Worm (Caenorhabditis elegans) whole organism, young adult: ENCODE measurements around the gene ZK1248.4.

Source experiments
- B0019.2 ChIP-seq: fragments of 200-800 bp; sonication (Bioruptor generic); conservative IDR thresholded peaks from 2 replicates; pipeline ENCODE4 v1.3.6; 2022; ENCODE audit warnings: missing genetic modification reagents, missing genetic modification characterization, missing compliant biosample characterization
- C17E4.6 ChIP-seq: fragments of 200-800 bp; sonication (Bioruptor generic); IDR thresholded peaks from 2 replicates; pipeline ENCODE4 v1.3.6; 2022; ENCODE audit warnings: missing genetic modification reagents, missing genetic modification characterization, missing compliant biosample characterization
- F10E7.11 ChIP-seq: sonication (generic microtip); optimal IDR thresholded peaks from 2 replicates; lab custom pipeline; 2017; ENCODE audit warnings: mild to moderate bottlenecking, missing genetic modification characterization, moderate library complexity, missing compliant biosample characterization
- F22D6.2 ChIP-seq: sonication (generic microtip); optimal IDR thresholded peaks from 2 replicates; lab custom pipeline; 2016; ENCODE audit warnings: mild to moderate bottlenecking, missing genetic modification characterization, missing compliant biosample characterization
- F23B12.7 ChIP-seq: sonication (generic microtip); optimal IDR thresholded peaks from 2 replicates; lab custom pipeline; 2017; ENCODE audit warnings: missing genetic modification characterization, mild to moderate bottlenecking, missing compliant biosample characterization, antibody characterized with exemption, moderate library complexity; ENCODE audit not compliant: insufficient read depth
- F57A8.1 ChIP-seq: fragments of 200-800 bp; sonication (Bioruptor generic); optimal IDR thresholded peaks from 2 replicates; lab custom pipeline; 2018; ENCODE audit warnings: mild to moderate bottlenecking, missing genetic modification characterization, moderate library complexity, missing compliant biosample characterization
- T26A5.8 ChIP-seq: sonication (generic microtip); optimal IDR thresholded peaks from 2 replicates; lab custom pipeline; 2016; ENCODE audit warnings: missing genetic modification characterization, missing compliant biosample characterization
- Y53G8AR.9 ChIP-seq: fragments of 200-800 bp; sonication (Bioruptor generic); conservative IDR thresholded peaks from 2 replicates; pipeline ENCODE4 v1.3.6; 2022; ENCODE audit warnings: missing genetic modification reagents, missing genetic modification characterization, missing compliant biosample characterization
- Y79H2A.3 ChIP-seq: fragments of 200-800 bp; sonication (Bioruptor generic); conservative IDR thresholded peaks from 2 replicates; pipeline ENCODE4 v1.3.6; 2022; ENCODE audit warnings: missing genetic modification reagents, missing genetic modification characterization, missing compliant biosample characterization
- akir-1 ChIP-seq: fragments of 200-800 bp; sonication (Bioruptor generic); optimal IDR thresholded peaks from 2 replicates; lab custom pipeline; 2018; ENCODE audit warnings: mild to moderate bottlenecking, missing genetic modification characterization, moderate library complexity, missing compliant biosample characterization
- aptf-2 ChIP-seq: fragments of 200-800 bp; sonication (Bioruptor generic); conservative IDR thresholded peaks from 2 replicates; pipeline ENCODE4 v1.3.6; 2022; ENCODE audit warnings: missing genetic modification reagents, missing genetic modification characterization, missing compliant biosample characterization
- aptf-3 ChIP-seq: fragments of 200-800 bp; sonication (Bioruptor generic); IDR thresholded peaks from 2 replicates; pipeline ENCODE4 v1.3.6; 2022; ENCODE audit warnings: missing genetic modification characterization, missing compliant biosample characterization
- atf-7 ChIP-seq: sonication (generic microtip); optimal IDR thresholded peaks from 2 replicates; lab custom pipeline; 2017; ENCODE audit warnings: mild to moderate bottlenecking, missing genetic modification characterization, missing compliant biosample characterization
- attf-6 ChIP-seq: fragments of 200-800 bp; sonication (Bioruptor generic); IDR thresholded peaks from 2 replicates; pipeline ENCODE4 v1.3.6; 2022; ENCODE audit warnings: missing genetic modification reagents, missing genetic modification characterization, missing compliant biosample characterization
- bed-2 ChIP-seq: fragments of 200-800 bp; sonication (Bioruptor generic); IDR thresholded peaks from 2 replicates; pipeline ENCODE4 v1.3.6; 2022; ENCODE audit warnings: missing genetic modification reagents, missing genetic modification characterization, missing compliant biosample characterization
- ccch-3 ChIP-seq: fragments of 200-800 bp; sonication (Bioruptor generic); optimal IDR thresholded peaks from 2 replicates; lab custom pipeline; 2018; ENCODE audit warnings: mild to moderate bottlenecking, missing genetic modification characterization, missing compliant biosample characterization
- ceh-27 ChIP-seq: fragments of 200-800 bp; sonication (Bioruptor generic); optimal IDR thresholded peaks from 2 replicates; lab custom pipeline; 2018; ENCODE audit warnings: mild to moderate bottlenecking, missing genetic modification characterization, moderate library complexity, missing compliant biosample characterization
- ceh-40 ChIP-seq: fragments of 200-800 bp; sonication (Bioruptor generic); IDR thresholded peaks from 2 replicates; pipeline ENCODE4 v1.3.6; 2022; ENCODE audit warnings: missing genetic modification characterization, missing compliant biosample characterization
- ceh-58 ChIP-seq: fragments of 200-800 bp; sonication (Bioruptor generic); IDR thresholded peaks from 2 replicates; pipeline ENCODE4 v1.3.6; 2022; ENCODE audit warnings: missing genetic modification characterization, missing compliant biosample characterization
- dox-1 ChIP-seq: fragments of 200-800 bp; sonication (Bioruptor generic); IDR thresholded peaks from 2 replicates; pipeline ENCODE4 v1.3.6; 2022; ENCODE audit warnings: missing genetic modification reagents, missing genetic modification characterization, missing compliant biosample characterization
- egl-18 ChIP-seq: fragments of 200-800 bp; sonication (Bioruptor generic); IDR thresholded peaks from 2 replicates; pipeline ENCODE4 v1.3.6; 2022; ENCODE audit warnings: missing genetic modification reagents, missing genetic modification characterization, missing compliant biosample characterization
- egrh-3 ChIP-seq: fragments of 200-800 bp; sonication (Bioruptor generic); IDR thresholded peaks from 2 replicates; pipeline ENCODE4 v1.3.6; 2022; ENCODE audit warnings: missing genetic modification reagents, missing genetic modification characterization, missing compliant biosample characterization
- gei-17 ChIP-seq: fragments of 200-800 bp; sonication (Bioruptor generic); optimal IDR thresholded peaks from 2 replicates; lab custom pipeline; 2018; ENCODE audit warnings: mild to moderate bottlenecking, missing genetic modification characterization, missing compliant biosample characterization
- hlh-12 ChIP-seq: sonication (generic microtip); optimal IDR thresholded peaks from 2 replicates; lab custom pipeline; 2016; ENCODE audit warnings: missing genetic modification characterization, missing compliant biosample characterization
- hmg-20 ChIP-seq: fragments of 200-800 bp; sonication (Bioruptor generic); IDR thresholded peaks from 2 replicates; pipeline ENCODE4 v1.3.6; 2022; ENCODE audit warnings: missing genetic modification reagents, missing genetic modification characterization, missing compliant biosample characterization
- lag-1 ChIP-seq: fragments of 200-800 bp; sonication (Bioruptor generic); IDR thresholded peaks from 2 replicates; pipeline ENCODE4 v1.3.6; 2022; ENCODE audit warnings: missing genetic modification reagents, missing genetic modification characterization, missing compliant biosample characterization
- let-526 ChIP-seq: fragments of 200-800 bp; sonication (Bioruptor generic); IDR thresholded peaks from 2 replicates; pipeline ENCODE4 v1.3.6; 2022; ENCODE audit warnings: missing genetic modification reagents, missing genetic modification characterization, missing compliant biosample characterization
- lin-54 ChIP-seq: fragments of 200-800 bp; sonication (Bioruptor generic); optimal IDR thresholded peaks from 2 replicates; lab custom pipeline; 2018; ENCODE audit warnings: mild to moderate bottlenecking, missing genetic modification characterization, missing compliant biosample characterization
- lsl-1 ChIP-seq: fragments of 200-800 bp; sonication (Bioruptor generic); optimal IDR thresholded peaks from 2 replicates; lab custom pipeline; 2018; ENCODE audit warnings: mild to moderate bottlenecking, missing genetic modification characterization, moderate library complexity, missing compliant biosample characterization
- lsy-27 ChIP-seq: sonication (generic microtip); optimal IDR thresholded peaks from 2 replicates; lab custom pipeline; 2017; ENCODE audit warnings: missing genetic modification characterization, mild to moderate bottlenecking, missing compliant biosample characterization, antibody characterized with exemption, missing genotype, borderline replicate concordance; ENCODE audit not compliant: insufficient read depth
- nfya-1 ChIP-seq: sonication (generic microtip); optimal IDR thresholded peaks from 2 replicates; lab custom pipeline; 2017; ENCODE audit warnings: antibody characterized with exemption, missing compliant biosample characterization, missing genetic modification characterization, borderline replicate concordance; ENCODE audit not compliant: insufficient read depth
- nfya-2 ChIP-seq: fragments of 200-800 bp; sonication (Bioruptor generic); IDR thresholded peaks from 2 replicates; pipeline ENCODE4 v1.3.6; 2022; ENCODE audit warnings: missing genetic modification reagents, missing genetic modification characterization, missing compliant biosample characterization
- nhr-90 ChIP-seq: sonication (generic microtip); optimal IDR thresholded peaks from 2 replicates; lab custom pipeline; 2016; ENCODE audit warnings: missing genotype, mild to moderate bottlenecking, missing genetic modification characterization, missing compliant biosample characterization
- pbrm-1 ChIP-seq: fragments of 200-800 bp; sonication (Bioruptor generic); IDR thresholded peaks from 2 replicates; pipeline ENCODE4 v1.3.6; 2022; ENCODE audit warnings: missing genetic modification reagents, missing genetic modification characterization, missing compliant biosample characterization
- rcor-1 ChIP-seq: fragments of 200-800 bp; sonication (Bioruptor generic); IDR thresholded peaks from 2 replicates; pipeline ENCODE4 v1.3.6; 2022; ENCODE audit warnings: missing genetic modification reagents, missing genetic modification characterization, missing compliant biosample characterization
- snpc-4 ChIP-seq, 5 experiments: fragments of 150-350 bp in 1 of 5; sonication (generic microtip) in 4 of 5; optimal IDR thresholded peaks; 2 replicates each; lab custom pipeline; 2014 to 2018; ENCODE audit warnings: missing genetic modification characterization in 5 of 5, missing biosample characterization in 3 of 5, antibody characterized with exemption in 2 of 5, mild to moderate bottlenecking in 2 of 5, missing compliant biosample characterization in 2 of 5, missing genotype in 2 of 5, moderate library complexity in 2 of 5, missing genetic modification reagents in 1 of 5
- tbx-9 ChIP-seq: sonication (generic microtip); optimal IDR thresholded peaks from 2 replicates; lab custom pipeline; 2016; ENCODE audit warnings: borderline replicate concordance, missing genetic modification characterization, inconsistent platforms, missing compliant biosample characterization
- xnd-1 ChIP-seq: sonication (generic microtip); optimal IDR thresholded peaks from 2 replicates; lab custom pipeline; 2016; ENCODE audit warnings: missing genotype, missing genetic modification reagents, missing genetic modification characterization, missing compliant biosample characterization
- zfh-2 ChIP-seq: fragments of 200-800 bp; sonication (Bioruptor generic); conservative IDR thresholded peaks from 2 replicates; pipeline ENCODE4 v1.3.6; 2022; ENCODE audit warnings: missing genetic modification reagents, missing genetic modification characterization, missing compliant biosample characterization
- ztf-26 ChIP-seq: sonication (generic microtip); optimal IDR thresholded peaks from 2 replicates; lab custom pipeline; 2017; ENCODE audit warnings: missing genetic modification characterization, missing compliant biosample characterization
- ztf-3 ChIP-seq: fragments of 200-800 bp; sonication (Bioruptor generic); optimal IDR thresholded peaks from 2 replicates; lab custom pipeline; 2018; ENCODE audit warnings: mild to moderate bottlenecking, missing genetic modification characterization, missing compliant biosample characterization
- ztf-6 ChIP-seq: fragments of 200-800 bp; sonication (Bioruptor generic); IDR thresholded peaks from 2 replicates; pipeline ENCODE4 v1.3.6; 2022; ENCODE audit warnings: missing genetic modification reagents, missing genetic modification characterization, missing compliant biosample characterization

The ZK1248.4 gene

DNA sequence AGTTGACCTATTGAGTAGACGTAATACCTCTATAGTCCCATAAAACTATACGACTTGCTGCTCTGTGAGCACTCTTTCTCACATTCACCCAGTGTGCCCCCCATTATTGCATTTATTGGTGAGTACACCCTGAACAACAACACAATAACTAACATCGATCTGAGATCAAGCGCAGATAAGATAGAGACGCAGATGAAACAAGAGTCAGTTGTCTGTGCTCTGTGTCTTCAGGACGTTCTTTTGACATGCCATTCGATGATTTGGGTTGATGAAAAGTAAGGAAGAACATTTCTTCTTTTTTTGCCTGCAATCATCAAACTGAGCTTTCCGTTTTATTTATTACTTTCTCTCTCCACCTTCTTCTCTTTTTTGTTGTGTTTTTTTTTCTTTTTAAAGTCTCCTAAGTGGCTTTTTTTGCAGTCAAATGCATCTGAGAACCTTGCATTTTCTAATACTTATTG is 28.1 kb upstream of the ZK1248.4 start, which contains the start of gene lect-2:
Gene lect-2 (plus strand): TSS at position 411 of the 461 bp plus-strand sequence.
- TF ChIP-seq ceh-27 (GFP tag; lab: Kevin White, UChicago), result no peak
- no peak for TF ChIP-seq tbx-9
- no peak for TF ChIP-seq xnd-1
- no peak for TF ChIP-seq ccch-3 (GFP tag; lab: Kevin White, UChicago)
- no peak for TF ChIP-seq bed-2 (GFP tag; lab: Robert Waterston, UW)
- no peak for TF ChIP-seq atf-7 (tag; lab: Kevin White, UChicago)
- no peak for TF ChIP-seq F10E7.11 (tag; lab: Kevin White, UChicago)
- no peak for TF ChIP-seq ztf-26 (tag; lab: Kevin White, UChicago)
- no peak for TF ChIP-seq ceh-58 (GFP tag; lab: Robert Waterston, UW)
- TF ChIP-seq lag-1 (GFP tag; lab: Robert Waterston, UW), result no peak
- no peak for TF ChIP-seq zfh-2 (GFP tag; lab: Robert Waterston, UW)
- TF ChIP-seq gei-17, result no peak
- TF ChIP-seq C17E4.6, result no peak
- TF ChIP-seq, all 124 proteins: peak for 0

ce11 chrII:5792490-5792889 is 25.9 kb upstream of the ZK1248.4 start, which contains the start of gene K05F1.14:
TSS of gene K05F1.14 (minus strand) at chrII:5792590.
- no peak for TF ChIP-seq F22D6.2 (tag; lab: Kevin White, UChicago)
- no peak for TF ChIP-seq lin-54 (GFP tag; lab: Kevin White, UChicago)
- TF ChIP-seq nfya-2 (GFP tag; lab: Robert Waterston, UW), result no peak
- TF ChIP-seq T26A5.8, result no peak
- no peak for TF ChIP-seq F10E7.11 (tag; lab: Kevin White, UChicago)
- no peak for TF ChIP-seq nhr-90
- TF ChIP-seq akir-1, result no peak
- no peak for TF ChIP-seq lsy-27
- no peak for TF ChIP-seq F23B12.7 (tag; lab: Kevin White, UChicago)
- no peak for TF ChIP-seq egrh-3 (GFP tag; lab: Robert Waterston, UW)

DNA sequence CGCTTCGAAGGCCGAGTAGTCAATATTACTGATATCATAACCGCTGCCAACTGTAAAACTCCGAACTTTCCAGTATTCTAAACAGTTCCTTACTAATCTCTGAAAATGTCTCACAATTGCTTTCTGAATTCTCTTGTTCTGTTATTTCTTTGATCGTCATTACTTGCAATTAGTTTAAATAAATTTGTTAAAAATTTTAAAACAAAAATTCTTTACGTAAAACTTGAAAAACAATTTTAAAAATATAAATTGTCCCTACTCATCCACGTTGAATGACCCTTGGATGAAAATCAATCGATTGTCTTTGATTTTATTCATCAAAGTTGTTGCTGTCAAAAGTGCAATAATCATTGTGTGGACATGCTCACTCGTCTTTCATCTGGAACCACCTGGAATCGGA is 24.2 kb upstream of the ZK1248.4 start, which contains the start of gene acdh-8:
Gene acdh-8 (plus strand): TSS at position 301 of the 400 bp plus-strand sequence.
- TF ChIP-seq let-526 (GFP tag; lab: Robert Waterston, UW), result no peak
- no peak for TF ChIP-seq attf-6 (GFP tag; lab: Robert Waterston, UW)
- no peak for TF ChIP-seq pbrm-1 (GFP tag; lab: Robert Waterston, UW)
- TF ChIP-seq T26A5.8, result no peak
- TF ChIP-seq egl-18 (GFP tag; lab: Robert Waterston, UW), result no peak
- no peak for TF ChIP-seq ceh-40 (GFP tag; lab: Robert Waterston, UW)
- no peak for TF ChIP-seq lsl-1 (GFP tag; lab: Kevin White, UChicago)

ce11 chrII:5797348-5797977 is 20.9 kb upstream of the ZK1248.4 start, which contains the start of the genes msp-63 and msp-142:
TSS of gene msp-63 (minus strand) at chrII:5797448.
TSS of gene msp-142 (plus strand) at chrII:5797927.
- no peak for TF ChIP-seq ztf-3 (GFP tag; lab: Kevin White, UChicago)
- no peak for TF ChIP-seq aptf-3 (GFP tag; lab: Robert Waterston, UW)
- no peak for TF ChIP-seq nfya-1
- TF ChIP-seq dox-1 (GFP tag; lab: Robert Waterston, UW), result no peak
- no peak for TF ChIP-seq Y79H2A.3 (GFP tag; lab: Robert Waterston, UW)
- no peak for TF ChIP-seq lsy-27
- TF ChIP-seq snpc-4 (GFP tag; optimal IDR thresholded peaks at IDR 0.05; lab: Kevin White, UChicago), result no peak
- no peak for TF ChIP-seq snpc-4 (tag; optimal IDR thresholded peaks at IDR 0.05; lab: Kevin White, UChicago)
- TF ChIP-seq F57A8.1 (GFP tag; lab: Kevin White, UChicago), result no peak
- TF ChIP-seq bed-2 (GFP tag; lab: Robert Waterston, UW), result no peak
- no peak for TF ChIP-seq aptf-2 (GFP tag; lab: Robert Waterston, UW)
- no peak for TF ChIP-seq rcor-1
- no peak for TF ChIP-seq ztf-26 (tag; lab: Kevin White, UChicago)
- no peak for TF ChIP-seq B0019.2 (GFP tag; lab: Robert Waterston, UW)
- no peak for TF ChIP-seq hlh-12 (tag; lab: Kevin White, UChicago)
- TF ChIP-seq Y53G8AR.9 (GFP tag; lab: Robert Waterston, UW), result no peak
- TF ChIP-seq attf-6 (GFP tag; lab: Robert Waterston, UW), result no peak
- no peak for TF ChIP-seq hmg-20 (GFP tag; lab: Robert Waterston, UW)
- TF ChIP-seq ztf-6 (GFP tag; lab: Robert Waterston, UW), result no peak
